Worm (Caenorhabditis elegans) whole organism, late embryonic: ENCODE results near the gene C34F6.10.

ENCODE experiments used
- C38D4.7 ChIP-seq: fragments of 200-800 bp; sonication (Bioruptor generic); optimal IDR thresholded peaks from 2 replicates; lab custom pipeline; 2018; ENCODE audit warnings: mild to moderate bottlenecking, missing genetic modification characterization, moderate library complexity, missing compliant biosample characterization
- K02D7.2 ChIP-seq: sonication (generic microtip); optimal IDR thresholded peaks from 2 replicates; lab custom pipeline; 2017; ENCODE audit warnings: mild to moderate bottlenecking, missing genetic modification characterization, missing compliant biosample characterization
- T23F11.4 ChIP-seq: fragments of 200-800 bp; sonication (Bioruptor generic); optimal IDR thresholded peaks from 2 replicates; lab custom pipeline; 2018; ENCODE audit warnings: mild to moderate bottlenecking, missing genetic modification characterization, missing compliant biosample characterization
- Y22D7AL.16 ChIP-seq: sonication (generic microtip); optimal IDR thresholded peaks from 2 replicates; lab custom pipeline; 2016; ENCODE audit warnings: missing genetic modification characterization, missing compliant biosample characterization
- ahr-1 ChIP-seq: sonication (generic microtip); optimal IDR thresholded peaks from 2 replicates; lab custom pipeline; 2016; ENCODE audit warnings: missing genetic modification characterization, missing compliant biosample characterization
- ama-1 ChIP-seq: fragments of 150-350 bp; optimal IDR thresholded peaks from 2 replicates; lab custom pipeline; 2014
- ceh-14 ChIP-seq: sonication (generic microtip); optimal IDR thresholded peaks from 2 replicates; lab custom pipeline; 2016; ENCODE audit warnings: missing genotype, missing genetic modification characterization, missing compliant biosample characterization
- ceh-2 ChIP-seq: sonication (generic microtip); optimal IDR thresholded peaks from 2 replicates; lab custom pipeline; 2016; ENCODE audit warnings: missing genotype, missing genetic modification characterization, missing compliant biosample characterization
- ceh-22 ChIP-seq: sonication (generic microtip); optimal IDR thresholded peaks from 2 replicates; lab custom pipeline; 2017; ENCODE audit warnings: missing biosample characterization, missing genetic modification characterization
- ceh-24 ChIP-seq: sonication (generic microtip); optimal IDR thresholded peaks from 2 replicates; lab custom pipeline; 2016; ENCODE audit warnings: mild to moderate bottlenecking, missing genetic modification characterization, missing compliant biosample characterization
- ceh-30 ChIP-seq: fragments of 150-350 bp; optimal IDR thresholded peaks from 2 replicates; lab custom pipeline; 2014; ENCODE audit warnings: missing biosample characterization, missing genetic modification characterization
- ceh-34 ChIP-seq: sonication (generic microtip); optimal IDR thresholded peaks from 2 replicates; lab custom pipeline; 2016; ENCODE audit warnings: mild to moderate bottlenecking, missing genetic modification characterization, missing compliant biosample characterization
- ceh-48 ChIP-seq: sonication (generic microtip); optimal IDR thresholded peaks from 2 replicates; lab custom pipeline; 2016; ENCODE audit warnings: missing genetic modification characterization, inconsistent platforms, missing compliant biosample characterization
- ceh-6 ChIP-seq: fragments of 200-800 bp; sonication (Bioruptor generic); optimal IDR thresholded peaks from 2 replicates; lab custom pipeline; 2018; ENCODE audit warnings: mild to moderate bottlenecking, missing genetic modification characterization, missing compliant biosample characterization
- ceh-9 ChIP-seq: sonication (generic microtip); optimal IDR thresholded peaks from 2 replicates; lab custom pipeline; 2016; ENCODE audit warnings: mild to moderate bottlenecking, missing genetic modification characterization, inconsistent platforms, missing compliant biosample characterization
- dve-1 ChIP-seq: sonication (generic microtip); optimal IDR thresholded peaks from 2 replicates; lab custom pipeline; 2017; ENCODE audit warnings: antibody characterized with exemption, mild to moderate bottlenecking, missing genetic modification characterization, missing compliant biosample characterization
- elt-2 ChIP-seq: sonication (generic microtip); optimal IDR thresholded peaks from 2 replicates; lab custom pipeline; 2016; ENCODE audit warnings: missing genetic modification reagents, missing genetic modification characterization, missing compliant biosample characterization
- elt-4 ChIP-seq: sonication (generic microtip); optimal IDR thresholded peaks from 2 replicates; lab custom pipeline; 2016; ENCODE audit warnings: missing genetic modification characterization, missing compliant biosample characterization
- ets-4 ChIP-seq: sonication (generic microtip); optimal IDR thresholded peaks from 2 replicates; lab custom pipeline; 2016; ENCODE audit warnings: missing genetic modification characterization, missing compliant biosample characterization
- eyg-1 ChIP-seq: sonication (generic microtip); optimal IDR thresholded peaks from 2 replicates; lab custom pipeline; 2016; ENCODE audit warnings: missing genotype, missing genetic modification characterization, missing compliant biosample characterization
- fax-1 ChIP-seq: sonication (generic microtip); optimal IDR thresholded peaks from 2 replicates; lab custom pipeline; 2016; ENCODE audit warnings: missing genotype, missing genetic modification characterization, missing compliant biosample characterization
- fkh-6 ChIP-seq: sonication (generic microtip); optimal IDR thresholded peaks from 2 replicates; lab custom pipeline; 2016; ENCODE audit warnings: missing genetic modification characterization, missing compliant biosample characterization
- hlh-13 ChIP-seq: fragments of 200-800 bp; sonication (Bioruptor generic); optimal IDR thresholded peaks from 2 replicates; lab custom pipeline; 2018; ENCODE audit warnings: mild to moderate bottlenecking, missing genetic modification characterization, missing compliant biosample characterization
- hlh-15 ChIP-seq: sonication (generic microtip); optimal IDR thresholded peaks from 2 replicates; lab custom pipeline; 2016; ENCODE audit warnings: missing genetic modification characterization, missing compliant biosample characterization
- hlh-6 ChIP-seq: sonication (generic microtip); optimal IDR thresholded peaks from 2 replicates; lab custom pipeline; 2016; ENCODE audit warnings: missing genotype, missing genetic modification characterization, missing compliant biosample characterization
- lim-6 ChIP-seq: sonication (generic microtip); optimal IDR thresholded peaks from 2 replicates; lab custom pipeline; 2016; ENCODE audit warnings: missing genetic modification characterization, missing compliant biosample characterization
- madf-2 ChIP-seq: sonication (generic microtip); optimal IDR thresholded peaks from 2 replicates; lab custom pipeline; 2017; ENCODE audit warnings: missing genetic modification characterization, missing compliant biosample characterization
- mec-3 ChIP-seq: sonication (generic microtip); optimal IDR thresholded peaks from 2 replicates; lab custom pipeline; 2016; ENCODE audit warnings: borderline replicate concordance, missing genetic modification characterization, missing compliant biosample characterization
- nfya-1 ChIP-seq: sonication (generic microtip); optimal IDR thresholded peaks from 2 replicates; lab custom pipeline; 2017; ENCODE audit warnings: missing genetic modification characterization, mild to moderate bottlenecking, missing compliant biosample characterization, antibody characterized with exemption, moderate library complexity
- nhr-11 ChIP-seq: fragments of 150-350 bp; optimal IDR thresholded peaks from 2 replicates; lab custom pipeline; 2014; ENCODE audit warnings: missing biosample characterization, missing genetic modification characterization
- odd-2 ChIP-seq: sonication (generic microtip); optimal IDR thresholded peaks from 2 replicates; lab custom pipeline; 2017; ENCODE audit warnings: antibody characterized with exemption, mild to moderate bottlenecking, missing genetic modification characterization, missing compliant biosample characterization
- pax-1 ChIP-seq: fragments of 150-350 bp; optimal IDR thresholded peaks from 2 replicates; lab custom pipeline; 2014; ENCODE audit warnings: missing biosample characterization, missing genetic modification characterization
- pha-2 ChIP-seq: sonication (generic microtip); optimal IDR thresholded peaks from 2 replicates; lab custom pipeline; 2017; ENCODE audit warnings: mild to moderate bottlenecking, missing genetic modification characterization, missing compliant biosample characterization
- pqm-1 ChIP-seq: sonication (generic microtip); optimal IDR thresholded peaks from 2 replicates; lab custom pipeline; 2016; ENCODE audit warnings: missing genetic modification characterization, missing compliant biosample characterization
- pros-1 ChIP-seq: fragments of 150-350 bp; optimal IDR thresholded peaks from 2 replicates; lab custom pipeline; 2014; ENCODE audit warnings: missing biosample characterization, missing genetic modification reagents, missing genetic modification characterization
- rnt-1 ChIP-seq: sonication (generic microtip); optimal IDR thresholded peaks from 2 replicates; lab custom pipeline; 2016; ENCODE audit warnings: missing genetic modification characterization, missing compliant biosample characterization
- sdc-2 ChIP-seq: sonication (generic microtip); optimal IDR thresholded peaks from 2 replicates; lab custom pipeline; 2016; ENCODE audit warnings: missing genotype, missing genetic modification characterization, missing compliant biosample characterization
- sox-2 ChIP-seq: fragments of 200-800 bp; sonication (Bioruptor generic); IDR thresholded peaks from 2 replicates; pipeline ENCODE4 v1.3.6; 2022; ENCODE audit warnings: missing genetic modification reagents, missing genetic modification characterization, missing compliant biosample characterization
- tbx-7 ChIP-seq: sonication (generic microtip); optimal IDR thresholded peaks from 2 replicates; lab custom pipeline; 2016; ENCODE audit warnings: missing genotype, missing genetic modification characterization, missing compliant biosample characterization
- ttx-3 ChIP-seq: sonication (generic microtip); optimal IDR thresholded peaks from 2 replicates; lab custom pipeline; 2016; ENCODE audit warnings: missing genetic modification reagents, missing genetic modification characterization, missing compliant biosample characterization
- unc-3 ChIP-seq, 2 experiments: fragments of 200-800 bp in 1 of 2; sonication (Bioruptor generic) in 1 of 2; sonication (generic microtip) in 1 of 2; conservative IDR thresholded peaks in 1 of 2; optimal IDR thresholded peaks in 1 of 2; 2 replicates each; pipeline versions ENCODE4 v1.3.6 to Lab custom; 2016 to 2022; ENCODE audit warnings: missing compliant biosample characterization in 2 of 2, missing genetic modification characterization in 2 of 2, missing genetic modification reagents in 1 of 2
- unc-55 ChIP-seq: sonication (generic microtip); optimal IDR thresholded peaks from 2 replicates; lab custom pipeline; 2017; ENCODE audit warnings: missing biosample characterization, missing genetic modification reagents, missing genetic modification characterization
- unc-86 ChIP-seq: sonication (generic microtip); optimal IDR thresholded peaks from 2 replicates; lab custom pipeline; 2016; ENCODE audit warnings: missing genetic modification characterization, missing compliant biosample characterization
- zip-5 ChIP-seq: sonication (generic microtip); optimal IDR thresholded peaks from 2 replicates; lab custom pipeline; 2016; ENCODE audit warnings: missing genetic modification characterization, missing compliant biosample characterization
- ztf-16 ChIP-seq: sonication (generic microtip); optimal IDR thresholded peaks from 2 replicates; lab custom pipeline; 2017; ENCODE audit warnings: missing genetic modification characterization, missing compliant biosample characterization

Gene C34F6.10

DNA sequence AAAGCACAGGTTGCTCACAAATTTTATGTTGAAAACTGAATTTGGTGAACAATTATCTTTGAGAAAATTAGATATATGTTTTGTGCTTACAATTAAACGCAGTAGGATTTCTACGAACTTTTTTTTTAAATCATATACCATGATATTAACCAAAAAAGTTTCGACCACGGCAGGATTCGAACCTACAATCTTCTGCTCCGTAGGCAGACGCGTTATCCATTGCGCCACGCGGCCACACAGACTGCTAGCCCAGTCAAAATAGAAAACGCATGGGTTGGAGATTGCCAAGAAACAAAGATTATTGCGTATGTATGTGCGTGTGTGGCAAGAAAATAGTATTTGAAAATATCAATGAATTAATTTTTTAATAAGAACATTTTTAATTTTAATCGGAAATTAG is 12.0 kb upstream of the C34F6.10 start (continued):
- no peak for TF ChIP-seq mec-3 (tag; lab: Kevin White, UChicago)
- peak; percentile 68 for TF ChIP-seq ceh-6 (GFP tag; lab: Kevin White, UChicago)
- TF ChIP-seq eyg-1: no peak
- TF ChIP-seq dve-1 (tag; lab: Kevin White, UChicago): no peak
- TF ChIP-seq elt-2: peak; percentile 74
- TF ChIP-seq pha-2 (tag; lab: Kevin White, UChicago): no peak
- TF ChIP-seq ttx-3 (tag; lab: Kevin White, UChicago): peak; percentile 55
- peak; percentile 20 for TF ChIP-seq nfya-1
- TF ChIP-seq K02D7.2 (tag; lab: Kevin White, UChicago): peak; percentile 60
- peak; percentile 56 for TF ChIP-seq madf-2 (tag; lab: Kevin White, UChicago)
- TF ChIP-seq pax-1 (tag; lab: Kevin White, UChicago): no peak
- TF ChIP-seq hlh-13: peak; percentile 24
- TF ChIP-seq elt-4 (tag; lab: Kevin White, UChicago): no peak
- peak; percentile 30 for TF ChIP-seq ets-4 (tag; lab: Kevin White, UChicago)
- peak; percentile 61 for TF ChIP-seq fkh-6
- TF ChIP-seq rnt-1 (tag; lab: Kevin White, UChicago): peak; percentile 31
- TF ChIP-seq pros-1: no peak
- no peak for TF ChIP-seq pqm-1 (tag; lab: Kevin White, UChicago)
- TF ChIP-seq hlh-6 (tag; lab: Kevin White, UChicago): peak; percentile 31
- TF ChIP-seq ceh-24 (tag; lab: Kevin White, UChicago): peak; percentile 5

- TF ChIP-seq ceh-22 (tag; lab: Kevin White, UChicago): no peak
- no peak for TF ChIP-seq eyg-1
- TF ChIP-seq ceh-2 (tag; lab: Kevin White, UChicago): no peak
- TF ChIP-seq sdc-2 (tag; lab: Kevin White, UChicago): no peak
- no peak for TF ChIP-seq C38D4.7
- TF ChIP-seq tbx-7: no peak
- no peak for TF ChIP-seq ztf-16 (tag; lab: Kevin White, UChicago)
- no peak for TF ChIP-seq sox-2 (GFP tag; lab: Robert Waterston, UW)
- TF ChIP-seq odd-2: no peak
- no peak for TF ChIP-seq Y22D7AL.16 (tag; lab: Kevin White, UChicago)
- TF ChIP-seq nhr-11 (tag; lab: Kevin White, UChicago): no peak
- TF ChIP-seq mec-3 (tag; lab: Kevin White, UChicago): no peak
- no peak for TF ChIP-seq madf-2 (tag; lab: Kevin White, UChicago)
- TF ChIP-seq ahr-1 (tag; lab: Kevin White, UChicago): no peak
- no peak for TF ChIP-seq ceh-14 (tag; lab: Kevin White, UChicago)
- no peak for TF ChIP-seq ceh-34 (tag; lab: Kevin White, UChicago)
- TF ChIP-seq ceh-9: no peak
- TF ChIP-seq unc-86 (tag; lab: Kevin White, UChicago): no peak
- TF ChIP-seq fax-1 (tag; lab: Kevin White, UChicago): no peak
Observed at ce11 chrX:11251928-11252327, 11.5 kb upstream of the C34F6.10 start.

DNA sequence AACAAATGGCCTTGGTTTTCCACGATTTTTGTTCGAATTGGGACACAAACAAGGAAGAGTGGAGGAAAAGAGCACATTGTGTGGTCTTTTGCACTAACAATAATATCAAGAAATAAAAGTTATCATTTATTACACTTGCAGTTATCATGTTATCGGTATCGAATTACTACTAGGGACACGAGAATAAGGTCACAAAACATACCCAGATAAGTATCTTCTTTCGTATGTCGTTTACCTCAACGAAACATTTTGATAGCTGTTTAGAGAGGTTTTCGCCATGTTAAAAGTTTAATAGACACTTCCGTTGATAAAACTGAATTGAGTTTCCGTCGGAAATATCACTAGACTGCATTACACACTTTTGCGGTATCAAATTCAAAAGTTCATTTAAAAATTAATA is 10.5 kb upstream of the C34F6.10 start:
- TF ChIP-seq elt-2 (peak; percentile 83), tbx-7 (no peak)
- TF ChIP-seq, all 69 proteins: peak for 1

DNA sequence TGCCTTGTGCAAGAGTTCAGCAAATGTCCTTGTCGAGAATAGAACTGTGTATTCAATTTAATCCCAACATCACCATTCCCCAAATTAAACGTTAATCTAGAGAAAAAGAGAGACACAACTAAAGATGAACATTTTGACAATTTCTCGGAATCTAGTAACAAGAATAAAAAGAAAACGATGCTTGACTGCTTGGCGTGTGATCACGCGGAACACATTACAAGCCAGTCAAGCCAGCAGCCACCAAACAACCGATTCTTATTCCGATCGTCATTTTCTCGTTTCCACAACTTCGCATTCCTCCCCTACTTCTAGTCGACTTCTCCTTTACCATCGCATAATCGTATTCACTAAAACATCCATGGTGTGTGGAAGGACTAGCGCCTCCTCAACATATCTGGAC is 9.0 kb upstream of the C34F6.10 start:
- no peak for TF ChIP-seq ama-1
- TF ChIP-seq K02D7.2 (tag; lab: Kevin White, UChicago): no peak
- TF ChIP-seq zip-5 (tag; lab: Kevin White, UChicago): no peak
- TF ChIP-seq pqm-1 (tag; lab: Kevin White, UChicago): no peak
- no peak for TF ChIP-seq unc-55
- no peak for TF ChIP-seq ceh-22 (tag; lab: Kevin White, UChicago)
- TF ChIP-seq ceh-14 (tag; lab: Kevin White, UChicago): no peak
- no peak for TF ChIP-seq hlh-15
- TF ChIP-seq ceh-34 (tag; lab: Kevin White, UChicago): no peak
- TF ChIP-seq dve-1 (tag; lab: Kevin White, UChicago): no peak
- TF ChIP-seq ceh-48 (tag; lab: Kevin White, UChicago): no peak
- TF ChIP-seq ceh-30 (tag; lab: Kevin White, UChicago): no peak
- TF ChIP-seq lim-6 (tag; lab: Kevin White, UChicago): no peak
- TF ChIP-seq T23F11.4 (GFP tag; lab: Kevin White, UChicago): no peak
- TF ChIP-seq ttx-3 (tag; lab: Kevin White, UChicago): no peak
- TF ChIP-seq unc-3 (GFP tag; conservative IDR thresholded peaks at IDR 0.05; lab: Robert Waterston, UW): no peak
- TF ChIP-seq unc-3 (tag; optimal IDR thresholded peaks at IDR 0.05; lab: Kevin White, UChicago): no peak
- TF ChIP-seq, all 69 proteins: peak for 0
